Fruit fly (Drosophila melanogaster) whole organism, adult: ENCODE results near the gene CG14113.

Experiments
- CG12768 ChIP-seq: fragments of 200-800 bp; sonication (Bioruptor generic); optimal IDR thresholded peaks from 2 replicates; lab custom pipeline; 2017; ENCODE audit warnings: missing biosample characterization, missing genetic modification characterization, mild to moderate bottlenecking, moderate library complexity, missing genetic modification reagents
- CG14711 ChIP-seq: fragments of 200-800 bp; sonication (Bioruptor generic); optimal IDR thresholded peaks from 2 replicates; lab custom pipeline; 2018; ENCODE audit warnings: missing biosample characterization, mild to moderate bottlenecking, missing genetic modification characterization, moderate library complexity
- CG1620 ChIP-seq: fragments of 200-800 bp; sonication (Bioruptor generic); optimal IDR thresholded peaks from 2 replicates; lab custom pipeline; 2016; ENCODE audit warnings: missing biosample characterization, missing genetic modification characterization
- CG33017 ChIP-seq: fragments of 200-800 bp; sonication (Bioruptor generic); optimal IDR thresholded peaks from 2 replicates; lab custom pipeline; 2018; ENCODE audit warnings: missing biosample characterization, mild to moderate bottlenecking, missing genetic modification characterization, moderate library complexity
- CG5204 ChIP-seq: fragments of 200-800 bp; sonication (Bioruptor generic); optimal IDR thresholded peaks from 2 replicates; lab custom pipeline; 2016; ENCODE audit warnings: missing biosample characterization, missing genetic modification characterization
- CG7101 ChIP-seq: fragments of 200-800 bp; sonication (Bioruptor generic); optimal IDR thresholded peaks from 2 replicates; lab custom pipeline; 2018; ENCODE audit warnings: missing biosample characterization, mild to moderate bottlenecking, missing genetic modification characterization, moderate library complexity
- Clk ChIP-seq: fragments of 200-800 bp; sonication (Bioruptor generic); optimal IDR thresholded peaks from 2 replicates; lab custom pipeline; 2017; ENCODE audit warnings: missing biosample characterization, missing genetic modification characterization
- Crg-1 ChIP-seq: fragments of 200-800 bp; sonication (Bioruptor generic); optimal IDR thresholded peaks from 2 replicates; lab custom pipeline; 2016; ENCODE audit warnings: missing biosample characterization, missing genetic modification characterization
- Hr96 ChIP-seq: fragments of 200-800 bp; sonication (Bioruptor generic); optimal IDR thresholded peaks from 2 replicates; lab custom pipeline; 2016; ENCODE audit warnings: missing biosample characterization, missing genetic modification characterization
- Mnt ChIP-seq: fragments of 200-800 bp; sonication (Bioruptor generic); optimal IDR thresholded peaks from 2 replicates; lab custom pipeline; 2016; ENCODE audit warnings: missing biosample characterization, mild to moderate bottlenecking, missing genetic modification characterization
- cic ChIP-seq: fragments of 200-800 bp; sonication (Bioruptor generic); optimal IDR thresholded peaks from 2 replicates; lab custom pipeline; 2017; ENCODE audit warnings: missing biosample characterization, mild to moderate bottlenecking, missing genetic modification characterization, moderate library complexity
- cnc ChIP-seq, 2 experiments: fragments of >200 bp; optimal IDR thresholded peaks; 2 replicates each; lab custom pipeline; 2017
- kay ChIP-seq: fragments of 200-800 bp; sonication (Bioruptor generic); peaks from one replicate; lab custom pipeline; 2016; ENCODE audit warnings: missing biosample characterization, missing genetic modification characterization, borderline replicate concordance

Gene CG14113

dm6 chr3L:13377657-13378056, 48.7 kb downstream of the CG14113 start, which contains the start of gene CG14111:
Gene CG14111 (plus strand): TSS chr3L:13377957.
- TF ChIP-seq Hr96 (GFP tag; lab: Kevin White, UChicago) (no peak), Crg-1 (GFP tag; lab: Kevin White, UChicago) (no peak), CG5204 (GFP tag; lab: Kevin White, UChicago) (no peak), cic (no peak), CG14711 (tag; lab: Kevin White, UChicago) (no peak), CG1620 (GFP tag; lab: Kevin White, UChicago) (no peak)

dm6 chr3L:13378202-13378601, 49.3 kb downstream of the CG14113 start, which contains the start of gene SNCF:
Gene SNCF (plus strand): TSS chr3L:13378583.
- TF ChIP-seq Mnt (GFP tag; lab: Kevin White, UChicago) (no peak), cnc (optimal IDR thresholded peaks at IDR 0.05; lab: Kevin White, UChicago) (no peak), CG7101 (no peak), CG33017 (tag; lab: Kevin White, UChicago) (no peak), Clk (GFP tag; lab: Kevin White, UChicago) (no peak), CG12768 (GFP tag; lab: Kevin White, UChicago) (no peak), Crg-1 (GFP tag; lab: Kevin White, UChicago) (no peak), Hr96 (GFP tag; lab: Kevin White, UChicago) (no peak), CG1620 (GFP tag; lab: Kevin White, UChicago) (no peak), kay (GFP tag; lab: Kevin White, UChicago) (no peak)
